Fruit fly (Drosophila melanogaster) whole organism, embryonic: ENCODE results near the gene Muted.

Source experiments
- Aef1 ChIP-seq: fragments of 200-800 bp; sonication (Bioruptor generic); IDR thresholded peaks from 3 replicates; pipeline ENCODE4 v1.3.6; 2022; ENCODE audit warnings: missing biosample characterization, missing genetic modification characterization
- Awh ChIP-seq: fragments of 200-800 bp; sonication (Bioruptor generic); IDR thresholded peaks from 2 replicates; pipeline ENCODE4, ENCODE4 v1.3.6; 2022; ENCODE audit warnings: missing biosample characterization, missing genetic modification characterization
- Bgb ChIP-seq: fragments of 200-800 bp; sonication (Bioruptor generic); IDR thresholded peaks from 2 replicates; pipeline ENCODE4 v1.3.6; 2022; ENCODE audit warnings: missing biosample characterization, missing genetic modification characterization; ENCODE audit not compliant: partially characterized antibody
- CG10366 ChIP-seq: fragments of 200-800 bp; sonication (Bioruptor generic); IDR thresholded peaks from 2 replicates; pipeline ENCODE4 v1.3.6; 2022; ENCODE audit warnings: missing biosample characterization, missing genetic modification characterization
- CG11247 ChIP-seq: fragments of 200-800 bp; sonication (Bioruptor generic); IDR thresholded peaks from 2 replicates; pipeline ENCODE4 v1.3.6; 2022; ENCODE audit warnings: missing biosample characterization, missing genetic modification characterization
- CG14050 ChIP-seq: fragments of 200-800 bp; sonication (Bioruptor generic); IDR thresholded peaks from 3 replicates; pipeline ENCODE4 v1.3.6; 2022; ENCODE audit warnings: missing biosample characterization, missing genetic modification characterization
- CG14965 ChIP-seq: fragments of 200-800 bp; sonication (Bioruptor generic); optimal IDR thresholded peaks from 2 replicates; lab custom pipeline; 2016; ENCODE audit warnings: missing biosample characterization, missing genetic modification characterization, borderline replicate concordance
- CG15696 ChIP-seq: fragments of 200-800 bp; sonication (Bioruptor generic); optimal IDR thresholded peaks from 2 replicates; lab custom pipeline; 2019; ENCODE audit warnings: missing biosample characterization, mild to moderate bottlenecking, missing genetic modification characterization, moderate library complexity
- CG17328 ChIP-seq: fragments of 200-800 bp; sonication (Bioruptor generic); IDR thresholded peaks from 2 replicates; pipeline ENCODE4 v1.3.6; 2022; ENCODE audit warnings: missing biosample characterization, missing genetic modification characterization
- CG17568 ChIP-seq: fragments of 200-800 bp; sonication (Bioruptor generic); optimal IDR thresholded peaks from 2 replicates; lab custom pipeline; 2018; ENCODE audit warnings: missing biosample characterization, mild to moderate bottlenecking, missing genetic modification characterization, moderate library complexity
- CG17612 ChIP-seq: fragments of 200-800 bp; sonication (Bioruptor generic); IDR thresholded peaks from 2 replicates; pipeline ENCODE4 v1.3.6; 2022; ENCODE audit warnings: missing biosample characterization, missing genetic modification characterization
- CG18619 ChIP-seq: fragments of 200-800 bp; sonication (Bioruptor generic); optimal IDR thresholded peaks from 3 replicates; lab custom pipeline; 2017; ENCODE audit warnings: missing biosample characterization, mild to moderate bottlenecking, missing genetic modification characterization
- CG18764 ChIP-seq: fragments of 200-800 bp; sonication (Bioruptor generic); optimal IDR thresholded peaks from 3 replicates; lab custom pipeline; 2016; ENCODE audit warnings: missing biosample characterization, missing genetic modification characterization
- CG31388 ChIP-seq: fragments of 200-800 bp; sonication (Bioruptor generic); optimal IDR thresholded peaks from 2 replicates; lab custom pipeline; 2016; ENCODE audit warnings: missing biosample characterization, missing genetic modification characterization
- CG3281 ChIP-seq: fragments of 200-800 bp; sonication (Bioruptor generic); optimal IDR thresholded peaks from 3 replicates; lab custom pipeline; 2017; ENCODE audit warnings: missing biosample characterization, mild to moderate bottlenecking, missing genetic modification characterization
- CG3995 ChIP-seq: fragments of 200-800 bp; sonication (Bioruptor generic); optimal IDR thresholded peaks from 3 replicates; lab custom pipeline; 2016; ENCODE audit warnings: missing biosample characterization, missing genetic modification characterization
- CG4282 ChIP-seq: fragments of 200-800 bp; sonication (Bioruptor generic); optimal IDR thresholded peaks from 2 replicates; lab custom pipeline; 2016; ENCODE audit warnings: missing biosample characterization, missing genetic modification characterization
- CG4360 ChIP-seq: fragments of 200-800 bp; sonication (Bioruptor generic); IDR thresholded peaks from 2 replicates; pipeline ENCODE4 v1.3.6; 2022; ENCODE audit warnings: missing biosample characterization, missing genetic modification characterization
- CG6689 ChIP-seq: fragments of 200-800 bp; sonication (Bioruptor generic); IDR thresholded peaks from 2 replicates; pipeline ENCODE4 v1.3.6; 2022; ENCODE audit warnings: missing biosample characterization, missing genetic modification characterization
- CG7357 ChIP-seq: fragments of 200-800 bp; sonication (Bioruptor generic); IDR thresholded peaks from 3 replicates; pipeline ENCODE4 v1.3.6; 2022; ENCODE audit warnings: missing biosample characterization, missing genetic modification characterization
- CG8359 ChIP-seq: fragments of 200-800 bp; sonication (Bioruptor generic); optimal IDR thresholded peaks from 2 replicates; lab custom pipeline; 2017; ENCODE audit warnings: missing biosample characterization, mild to moderate bottlenecking, missing genetic modification characterization, borderline replicate concordance
- CG8478 ChIP-seq: fragments of >200 bp; optimal IDR thresholded peaks from 2 replicates; lab custom pipeline; 2018
- CrebB ChIP-seq: fragments of 200-800 bp; sonication (Bioruptor generic); optimal IDR thresholded peaks from 3 replicates; lab custom pipeline; 2018; ENCODE audit warnings: missing biosample characterization, mild to moderate bottlenecking, missing genetic modification characterization
- Dek ChIP-seq: fragments of 200-800 bp; sonication (Bioruptor generic); optimal IDR thresholded peaks from 3 replicates; lab custom pipeline; 2019; ENCODE audit warnings: missing biosample characterization, mild to moderate bottlenecking, missing genetic modification characterization, moderate library complexity
- Drgx ChIP-seq: fragments of 200-800 bp; sonication (Bioruptor generic); IDR thresholded peaks from 2 replicates; pipeline ENCODE4 v1.3.6; 2022; ENCODE audit warnings: missing biosample characterization, missing genetic modification characterization
- Eip74EF ChIP-seq, 2 experiments: fragments of 200-800 bp in 1 of 2; fragments of >200 bp in 1 of 2; sonication (Bioruptor generic) in 1 of 2; optimal IDR thresholded peaks; 2 replicates each; lab custom pipeline; 2017 to 2019; ENCODE audit warnings: missing biosample characterization in 2 of 2, missing genetic modification characterization in 2 of 2, mild to moderate bottlenecking in 1 of 2, moderate library complexity in 1 of 2
- Ets65A ChIP-seq: fragments of 200-800 bp; sonication (Bioruptor generic); peaks from one replicate; lab custom pipeline; 2016; ENCODE audit warnings: missing biosample characterization, missing genetic modification characterization
- Fer2 ChIP-seq: fragments of 200-800 bp; sonication (Bioruptor generic); optimal IDR thresholded peaks from 2 replicates; lab custom pipeline; 2018; ENCODE audit warnings: missing biosample characterization, mild to moderate bottlenecking, missing genetic modification characterization, moderate library complexity
- H2.0 ChIP-seq: fragments of 200-800 bp; sonication (Bioruptor generic); IDR thresholded peaks from 2 replicates; pipeline ENCODE4 v1.3.6; 2022; ENCODE audit warnings: missing biosample characterization, missing genetic modification characterization
- HLHmδ ChIP-seq: fragments of 200-800 bp; sonication (Bioruptor generic); optimal IDR thresholded peaks from 2 replicates; lab custom pipeline; 2018; ENCODE audit warnings: missing biosample characterization, mild to moderate bottlenecking, missing genetic modification characterization, moderate library complexity
- NFAT ChIP-seq: fragments of 200-800 bp; sonication (Bioruptor generic); IDR thresholded peaks from 2 replicates; pipeline ENCODE4 v1.3.6; 2022; ENCODE audit warnings: missing biosample characterization, missing genetic modification characterization
- Oli ChIP-seq: fragments of 200-800 bp; sonication (Bioruptor generic); optimal IDR thresholded peaks from 2 replicates; lab custom pipeline; 2018; ENCODE audit warnings: missing biosample characterization, mild to moderate bottlenecking, missing genetic modification characterization, moderate library complexity
- ab ChIP-seq: fragments of 200-800 bp; sonication (Bioruptor generic); optimal IDR thresholded peaks from 2 replicates; lab custom pipeline; 2016; ENCODE audit warnings: missing biosample characterization, missing genetic modification characterization
- amos ChIP-seq: fragments of 200-800 bp; sonication (Bioruptor generic); IDR thresholded peaks from 2 replicates; pipeline ENCODE4 v1.3.6; 2022; ENCODE audit warnings: missing biosample characterization, missing genetic modification characterization; ENCODE audit not compliant: partially characterized antibody
- bowl ChIP-seq: fragments of 200-800 bp; sonication (Bioruptor generic); IDR thresholded peaks from 2 replicates; pipeline ENCODE4 v1.3.6; 2022; ENCODE audit warnings: missing biosample characterization, missing genetic modification characterization
- chinmo ChIP-seq: fragments of 200-800 bp; sonication (Bioruptor generic); IDR thresholded peaks from 4 replicates; pipeline ENCODE4 v1.3.6; 2022; ENCODE audit warnings: missing biosample characterization, missing genetic modification characterization; ENCODE audit not compliant: partially characterized antibody
- chn ChIP-seq: fragments of 200-800 bp; sonication (Bioruptor generic); optimal IDR thresholded peaks from 2 replicates; lab custom pipeline; 2016; ENCODE audit warnings: missing biosample characterization, missing genetic modification characterization
- dimm ChIP-seq: fragments of 200-800 bp; sonication (Bioruptor generic); IDR thresholded peaks from 2 replicates; pipeline ENCODE4 v1.3.6; 2022; ENCODE audit warnings: missing biosample characterization, missing genetic modification characterization
- fru ChIP-seq: fragments of >200 bp; optimal IDR thresholded peaks from 2 replicates; lab custom pipeline; 2017
- ftz-f1 ChIP-seq: fragments of 200-800 bp; sonication (Bioruptor generic); optimal IDR thresholded peaks from 2 replicates; lab custom pipeline; 2016; ENCODE audit warnings: missing biosample characterization, missing genetic modification characterization
- gce ChIP-seq: fragments of 200-800 bp; sonication (Bioruptor generic); IDR thresholded peaks from 3 replicates; pipeline ENCODE4 v1.3.6; 2022; ENCODE audit warnings: missing biosample characterization, missing genetic modification characterization
- grn ChIP-seq: fragments of 200-800 bp; sonication (Bioruptor generic); optimal IDR thresholded peaks from 3 replicates; lab custom pipeline; 2017; ENCODE audit warnings: missing biosample characterization, missing genetic modification characterization
- gsb-n ChIP-seq: fragments of 200-800 bp; sonication (Bioruptor generic); optimal IDR thresholded peaks from 3 replicates; lab custom pipeline; 2018; ENCODE audit warnings: missing biosample characterization, mild to moderate bottlenecking, missing genetic modification characterization
- lbe ChIP-seq: fragments of 200-800 bp; sonication (Bioruptor generic); optimal IDR thresholded peaks from 2 replicates; lab custom pipeline; 2016; ENCODE audit warnings: missing biosample characterization, mild to moderate bottlenecking, missing genetic modification characterization
- nerfin-1 ChIP-seq: fragments of 200-800 bp; sonication (Bioruptor generic); optimal IDR thresholded peaks from 3 replicates; lab custom pipeline; 2019; ENCODE audit warnings: missing biosample characterization, mild to moderate bottlenecking, missing genetic modification characterization, moderate library complexity
- onecut ChIP-seq: fragments of 200-800 bp; sonication (Bioruptor generic); IDR thresholded peaks from 2 replicates; pipeline ENCODE4 v1.3.6; 2022; ENCODE audit warnings: missing biosample characterization, missing genetic modification characterization
- ranshi ChIP-seq: fragments of 200-800 bp; sonication (Bioruptor generic); IDR thresholded peaks from 2 replicates; pipeline ENCODE4 v1.3.6; 2022; ENCODE audit warnings: missing biosample characterization, missing genetic modification characterization
- ro ChIP-seq: fragments of 200-800 bp; sonication (Bioruptor generic); IDR thresholded peaks from 2 replicates; pipeline ENCODE4 v1.3.6; 2022; ENCODE audit warnings: missing biosample characterization, missing genetic modification characterization
- salm ChIP-seq: fragments of 200-800 bp; sonication (Bioruptor generic); optimal IDR thresholded peaks from 2 replicates; lab custom pipeline; 2018; ENCODE audit warnings: missing biosample characterization, mild to moderate bottlenecking, missing genetic modification characterization
- sima ChIP-seq: fragments of 200-800 bp; sonication (Bioruptor generic); optimal IDR thresholded peaks from 2 replicates; lab custom pipeline; 2016; ENCODE audit warnings: missing biosample characterization, missing genetic modification characterization
- so ChIP-seq: fragments of 200-800 bp; sonication (Bioruptor generic); IDR thresholded peaks from 3 replicates; pipeline ENCODE4 v1.3.6; 2022; ENCODE audit warnings: missing biosample characterization, missing genetic modification characterization

Gene Muted

dm6 chr3R:22368077-22368776, 5.8 kb downstream of the Muted start:
- TF ChIP-seq onecut (GFP tag; lab: Robert Waterston, UW) = no peak
- TF ChIP-seq grn (GFP tag; lab: Kevin White, UChicago) = peak; percentile 42
- TF ChIP-seq amos (GFP tag; lab: Robert Waterston, UW) = peak; percentile 38; the same call in 1 of the 2 replicates
- TF ChIP-seq CG14050 (GFP tag; lab: Robert Waterston, UW) = no peak
- TF ChIP-seq CG10366 (GFP tag; lab: Robert Waterston, UW) = no peak
- TF ChIP-seq CG6689 (GFP tag; lab: Robert Waterston, UW) = no peak
- TF ChIP-seq CG17328 (GFP tag; lab: Robert Waterston, UW) = no peak
- TF ChIP-seq Bgb (GFP tag; lab: Robert Waterston, UW) = peak; percentile 66
- TF ChIP-seq CG3281 = no peak
- TF ChIP-seq so (GFP tag; lab: Robert Waterston, UW) = peak; percentile 32; the same call in 1 of the 3 replicates
- no peak for TF ChIP-seq CG14965 (GFP tag; lab: Kevin White, UChicago)
- TF ChIP-seq CG31388 (GFP tag; lab: Kevin White, UChicago) = no peak
- no peak for TF ChIP-seq fru (lab: Kevin White, UChicago)
- no peak for TF ChIP-seq dimm (GFP tag; lab: Robert Waterston, UW)
- TF ChIP-seq HLHmδ (GFP tag; lab: Kevin White, UChicago) = no peak
- TF ChIP-seq CG18764 = no peak
- TF ChIP-seq lbe (GFP tag; lab: Kevin White, UChicago) = no peak
- TF ChIP-seq CG8478 (lab: Kevin White, UChicago) = peak; percentile 82
- no peak for TF ChIP-seq gce (GFP tag; lab: Robert Waterston, UW)
- no peak for TF ChIP-seq Ets65A (GFP tag; lab: Kevin White, UChicago)
- TF ChIP-seq CG3995 (GFP tag; lab: Kevin White, UChicago) = no peak
- no peak for TF ChIP-seq bowl (GFP tag; lab: Robert Waterston, UW)
- TF ChIP-seq CG17612 = no peak
- TF ChIP-seq ab (GFP tag; lab: Kevin White, UChicago) = no peak
- TF ChIP-seq nerfin-1 (tag; lab: Kevin White, UChicago) = peak; percentile 60
- TF ChIP-seq chn (GFP tag; lab: Kevin White, UChicago) = no peak
- TF ChIP-seq CG11247 (GFP tag; lab: Robert Waterston, UW) = no peak
- no peak for TF ChIP-seq CG17568
- no peak for TF ChIP-seq H2.0 (GFP tag; lab: Robert Waterston, UW)
- TF ChIP-seq gsb-n (tag; lab: Kevin White, UChicago) = no peak
- TF ChIP-seq Dek (tag; lab: Kevin White, UChicago) = no peak
- no peak for TF ChIP-seq CG4282 (GFP tag; lab: Kevin White, UChicago)
- peak; percentile 99 for TF ChIP-seq ftz-f1 (GFP tag; lab: Kevin White, UChicago)
- TF ChIP-seq CG7357 = no peak
- no peak for TF ChIP-seq salm (tag; lab: Kevin White, UChicago)
- TF ChIP-seq CG18619 (GFP tag; lab: Kevin White, UChicago) = no peak
- no peak for TF ChIP-seq CG15696
- TF ChIP-seq CG8359 (GFP tag; lab: Kevin White, UChicago) = no peak
- no peak for TF ChIP-seq Aef1
- no peak for TF ChIP-seq Awh (GFP tag; lab: Robert Waterston, UW)
- TF ChIP-seq Fer2 (tag; lab: Kevin White, UChicago) = no peak
- no peak for TF ChIP-seq Oli
- TF ChIP-seq sima = no peak
- TF ChIP-seq NFAT (GFP tag; lab: Robert Waterston, UW) = peak; percentile 24; the same call in 1 of the 2 replicates
- no peak for TF ChIP-seq ranshi (GFP tag; lab: Robert Waterston, UW)
- TF ChIP-seq chinmo (GFP tag; lab: Robert Waterston, UW) = 0 out of 4 replicates have a peak, but pooled peaks have one; percentile 42
- TF ChIP-seq ro = no peak
- TF ChIP-seq CG4360 (GFP tag; lab: Robert Waterston, UW) = 0 out of 2 replicates have a peak, but pooled peaks have one; percentile 9
- TF ChIP-seq Drgx (GFP tag; lab: Robert Waterston, UW) = no peak; the same call in 1 of the 2 replicates
- TF ChIP-seq Eip74EF (GFP tag; optimal IDR thresholded peaks at IDR 0.05; lab: Kevin White, UChicago) = no peak
- TF ChIP-seq CrebB (tag; lab: Kevin White, UChicago) = no peak
